Fruit fly (Drosophila melanogaster) whole organism, embryonic: Measurements from ENCODE around the gene Mkp3.

Experiments used
- Atf6 ChIP-seq: fragments of 200-800 bp; sonication (Bioruptor generic); IDR thresholded peaks from 2 replicates; pipeline ENCODE4 v1.3.6; 2022; ENCODE audit warnings: missing biosample characterization, missing genetic modification characterization
- CG10209 ChIP-seq: fragments of 200-800 bp; sonication (Bioruptor generic); optimal IDR thresholded peaks from 3 replicates; lab custom pipeline; 2017; ENCODE audit warnings: missing biosample characterization, mild to moderate bottlenecking, missing genetic modification characterization, missing genetic modification reagents
- CG10321 ChIP-seq: fragments of 200-800 bp; sonication (Bioruptor generic); IDR thresholded peaks from 2 replicates; pipeline ENCODE4 v1.3.6; 2022; ENCODE audit warnings: missing biosample characterization, missing genetic modification characterization
- CG10543 ChIP-seq: fragments of 200-800 bp; sonication (Bioruptor generic); optimal IDR thresholded peaks from 3 replicates; lab custom pipeline; 2017; ENCODE audit warnings: missing biosample characterization, mild to moderate bottlenecking, missing genetic modification characterization, moderate library complexity
- CG10979 ChIP-seq: fragments of 200-800 bp; sonication (Bioruptor generic); optimal IDR thresholded peaks from 2 replicates; lab custom pipeline; 2018; ENCODE audit warnings: missing biosample characterization, mild to moderate bottlenecking, missing genetic modification characterization, moderate library complexity
- CG12659 ChIP-seq: fragments of 200-800 bp; sonication (Bioruptor generic); optimal IDR thresholded peaks from 3 replicates; lab custom pipeline; 2017; ENCODE audit warnings: mild to moderate bottlenecking, missing biosample characterization, missing genetic modification reagents, missing genetic modification characterization
- CG14014 ChIP-seq: fragments of 200-800 bp; sonication (Bioruptor generic); IDR thresholded peaks from 2 replicates; pipeline ENCODE4 v1.3.6; 2022; ENCODE audit warnings: missing biosample characterization, missing genetic modification characterization
- CG14441 ChIP-seq: fragments of 200-800 bp; sonication (Bioruptor generic); IDR thresholded peaks from 2 replicates; pipeline ENCODE4 v1.3.6; 2022; ENCODE audit warnings: missing biosample characterization, missing genetic modification characterization
- CG14710 ChIP-seq: fragments of 200-800 bp; sonication (Bioruptor generic); optimal IDR thresholded peaks from 3 replicates; lab custom pipeline; 2019; ENCODE audit warnings: missing biosample characterization, mild to moderate bottlenecking, missing genetic modification characterization, moderate library complexity
- CG14965 ChIP-seq: fragments of 200-800 bp; sonication (Bioruptor generic); optimal IDR thresholded peaks from 2 replicates; lab custom pipeline; 2016; ENCODE audit warnings: missing biosample characterization, missing genetic modification characterization, borderline replicate concordance
- CG16815 ChIP-seq: fragments of 200-800 bp; sonication (Bioruptor generic); optimal IDR thresholded peaks from 3 replicates; lab custom pipeline; 2017; ENCODE audit warnings: missing biosample characterization, mild to moderate bottlenecking, missing genetic modification characterization
- CG16863 ChIP-seq: fragments of 200-800 bp; sonication (Bioruptor generic); optimal IDR thresholded peaks from 3 replicates; lab custom pipeline; 2016; ENCODE audit warnings: missing biosample characterization, missing genetic modification characterization
- CG17328 ChIP-seq: fragments of 200-800 bp; sonication (Bioruptor generic); IDR thresholded peaks from 2 replicates; pipeline ENCODE4 v1.3.6; 2022; ENCODE audit warnings: missing biosample characterization, missing genetic modification characterization
- CG32772 ChIP-seq: fragments of 200-800 bp; sonication (Bioruptor generic); IDR thresholded peaks from 2 replicates; pipeline ENCODE4 v1.3.6; 2022; ENCODE audit warnings: missing biosample characterization, missing genetic modification characterization
- CG33557 ChIP-seq: fragments of 200-800 bp; sonication (Bioruptor generic); optimal IDR thresholded peaks from 2 replicates; lab custom pipeline; 2019; ENCODE audit warnings: missing biosample characterization, mild to moderate bottlenecking, missing genetic modification characterization, moderate library complexity
- CG3838 ChIP-seq: fragments of 200-800 bp; sonication (Bioruptor generic); optimal IDR thresholded peaks from 3 replicates; lab custom pipeline; 2016; ENCODE audit warnings: missing biosample characterization, missing genetic modification characterization
- CG42726 ChIP-seq: fragments of 200-800 bp; sonication (Bioruptor generic); IDR thresholded peaks from 2 replicates; pipeline ENCODE4 v1.3.6; 2022; ENCODE audit warnings: missing biosample characterization, missing genetic modification characterization; ENCODE audit not compliant: partially characterized antibody
- CG4854 ChIP-seq: fragments of 200-800 bp; sonication (Bioruptor generic); optimal IDR thresholded peaks from 2 replicates; lab custom pipeline; 2016; ENCODE audit warnings: missing biosample characterization, missing genetic modification characterization, inconsistent platforms
- CG6272 ChIP-seq: fragments of 200-800 bp; sonication (Bioruptor generic); IDR thresholded peaks from 2 replicates; pipeline ENCODE4 v1.3.6; 2022; ENCODE audit warnings: missing biosample characterization, missing genetic modification characterization
- CG8388 ChIP-seq: fragments of 200-800 bp; sonication (Bioruptor generic); optimal IDR thresholded peaks from 2 replicates; lab custom pipeline; 2019; ENCODE audit warnings: missing biosample characterization, mild to moderate bottlenecking, missing genetic modification characterization, moderate library complexity
- Deaf1 ChIP-seq: fragments of 200-800 bp; optimal IDR thresholded peaks from 3 replicates; lab custom pipeline; 2019; ENCODE audit warnings: missing biosample characterization, mild to moderate bottlenecking, missing genetic modification characterization, moderate library complexity
- Dp ChIP-seq: fragments of 200-800 bp; sonication (Bioruptor generic); optimal IDR thresholded peaks from 2 replicates; lab custom pipeline; 2018; ENCODE audit warnings: missing biosample characterization, mild to moderate bottlenecking, missing genetic modification characterization, moderate library complexity
- E2f2 ChIP-seq: fragments of 200-800 bp; sonication (Bioruptor generic); IDR thresholded peaks from 2 replicates; pipeline ENCODE4 v1.3.6; 2022; ENCODE audit warnings: missing biosample characterization, missing genetic modification characterization
- Elba2 ChIP-seq: fragments of 200-800 bp; sonication (Bioruptor generic); optimal IDR thresholded peaks from 3 replicates; lab custom pipeline; 2016; ENCODE audit warnings: missing biosample characterization, missing genetic modification characterization
- Ets65A ChIP-seq: fragments of 200-800 bp; sonication (Bioruptor generic); peaks from one replicate; lab custom pipeline; 2016; ENCODE audit warnings: missing biosample characterization, missing genetic modification characterization
- Hsf ChIP-seq: fragments of 200-800 bp; sonication (Bioruptor generic); optimal IDR thresholded peaks from 3 replicates; lab custom pipeline; 2016; ENCODE audit warnings: missing biosample characterization, missing genetic modification characterization
- Max ChIP-seq: fragments of 200-800 bp; sonication (Bioruptor generic); optimal IDR thresholded peaks from 2 replicates; lab custom pipeline; 2016; ENCODE audit warnings: missing biosample characterization, mild to moderate bottlenecking, missing genetic modification characterization
- Meics ChIP-seq: fragments of 200-800 bp; sonication (Bioruptor generic); optimal IDR thresholded peaks from 2 replicates; lab custom pipeline; 2017; ENCODE audit warnings: missing biosample characterization, mild to moderate bottlenecking, missing genetic modification characterization
- Mes4 ChIP-seq: fragments of 200-800 bp; sonication (Bioruptor generic); optimal IDR thresholded peaks from 2 replicates; lab custom pipeline; 2016; ENCODE audit warnings: missing biosample characterization, missing genetic modification characterization
- NC2β ChIP-seq: fragments of 200-800 bp; sonication (Bioruptor generic); optimal IDR thresholded peaks from 2 replicates; lab custom pipeline; 2016; ENCODE audit warnings: missing biosample characterization, missing genetic modification characterization
- NFAT ChIP-seq: fragments of 200-800 bp; sonication (Bioruptor generic); IDR thresholded peaks from 2 replicates; pipeline ENCODE4 v1.3.6; 2022; ENCODE audit warnings: missing biosample characterization, missing genetic modification characterization
- PHDP ChIP-seq: fragments of 200-800 bp; sonication (Bioruptor generic); optimal IDR thresholded peaks from 3 replicates; lab custom pipeline; 2018; ENCODE audit warnings: missing biosample characterization, mild to moderate bottlenecking, missing genetic modification characterization, moderate library complexity
- Sox100B ChIP-seq: fragments of 200-800 bp; sonication (Bioruptor generic); optimal IDR thresholded peaks from 3 replicates; lab custom pipeline; 2018; ENCODE audit warnings: missing biosample characterization, mild to moderate bottlenecking, missing genetic modification characterization
- Ssrp ChIP-seq: fragments of 200-800 bp; sonication (Bioruptor generic); optimal IDR thresholded peaks from 2 replicates; lab custom pipeline; 2018; ENCODE audit warnings: missing biosample characterization, mild to moderate bottlenecking, missing genetic modification characterization, moderate library complexity
- Vsx1 ChIP-seq: fragments of 200-800 bp; sonication (Bioruptor generic); optimal IDR thresholded peaks from 2 replicates; lab custom pipeline; 2017; ENCODE audit warnings: missing biosample characterization, mild to moderate bottlenecking, missing genetic modification characterization, missing genetic modification reagents
- Xbp1 ChIP-seq: fragments of 200-800 bp; sonication (Bioruptor generic); optimal IDR thresholded peaks from 3 replicates; lab custom pipeline; 2016; ENCODE audit warnings: missing biosample characterization, mild to moderate bottlenecking, missing genetic modification characterization
- ato ChIP-seq: fragments of 200-800 bp; sonication (Bioruptor generic); IDR thresholded peaks from 2 replicates; pipeline ENCODE4 v1.3.6; 2022; ENCODE audit warnings: missing biosample characterization, missing genetic modification characterization; ENCODE audit not compliant: partially characterized antibody
- bowl ChIP-seq: fragments of 200-800 bp; sonication (Bioruptor generic); IDR thresholded peaks from 2 replicates; pipeline ENCODE4 v1.3.6; 2022; ENCODE audit warnings: missing biosample characterization, missing genetic modification characterization
- chinmo ChIP-seq: fragments of 200-800 bp; sonication (Bioruptor generic); IDR thresholded peaks from 4 replicates; pipeline ENCODE4 v1.3.6; 2022; ENCODE audit warnings: missing biosample characterization, missing genetic modification characterization; ENCODE audit not compliant: partially characterized antibody
- dati ChIP-seq: fragments of 200-800 bp; sonication (Bioruptor generic); IDR thresholded peaks from 2 replicates; pipeline ENCODE4 v1.3.6; 2022; ENCODE audit warnings: missing biosample characterization, missing genetic modification characterization
- ems ChIP-seq: fragments of 200-800 bp; sonication (Bioruptor generic); optimal IDR thresholded peaks from 3 replicates; lab custom pipeline; 2016; ENCODE audit warnings: missing biosample characterization, missing genetic modification characterization
- gro ChIP-seq: fragments of 200-800 bp; sonication (Bioruptor generic); optimal IDR thresholded peaks from 2 replicates; lab custom pipeline; 2016; ENCODE audit warnings: missing biosample characterization, missing genetic modification characterization
- gsb ChIP-seq: fragments of 200-800 bp; sonication (Bioruptor generic); IDR thresholded peaks from 2 replicates; pipeline ENCODE4 v1.3.6; 2022; ENCODE audit warnings: missing biosample characterization, missing genetic modification characterization
- ken ChIP-seq: fragments of 200-800 bp; sonication (Bioruptor generic); IDR thresholded peaks from 3 replicates; pipeline ENCODE4 v1.3.6; 2022; ENCODE audit warnings: missing biosample characterization, missing genetic modification characterization
- pb ChIP-seq: fragments of 200-800 bp; sonication (Bioruptor generic); optimal IDR thresholded peaks from 3 replicates; lab custom pipeline; 2016; ENCODE audit warnings: missing biosample characterization, missing genetic modification characterization
- repo ChIP-seq: fragments of 200-800 bp; sonication (Bioruptor generic); optimal IDR thresholded peaks from 2 replicates; lab custom pipeline; 2016; ENCODE audit warnings: missing biosample characterization, missing genetic modification characterization
- tll ChIP-seq, 2 experiments: fragments of 200-800 bp in 1 of 2; fragments of >200 bp in 1 of 2; sonication (Bioruptor generic) in 1 of 2; optimal IDR thresholded peaks; 2 replicates each; lab custom pipeline; 2017 to 2019; ENCODE audit warnings: missing biosample characterization in 2 of 2, missing genetic modification characterization in 2 of 2, mild to moderate bottlenecking in 1 of 2, moderate library complexity in 1 of 2
- unc-4 ChIP-seq: fragments of 200-800 bp; sonication (Bioruptor generic); IDR thresholded peaks from 2 replicates; pipeline ENCODE4 v1.3.6; 2022; ENCODE audit warnings: missing biosample characterization, missing genetic modification characterization; ENCODE audit not compliant: partially characterized antibody
- zfh2 ChIP-seq: fragments of 200-800 bp; sonication (Bioruptor generic); optimal IDR thresholded peaks from 2 replicates; lab custom pipeline; 2016; ENCODE audit warnings: missing biosample characterization, missing genetic modification characterization

Gene Mkp3

dm6 chr3L:19079798-19080691, 6.2 kb downstream of the Mkp3 start (continued):
- TF ChIP-seq CG14014 (no peak), CG42726 (GFP tag; lab: Robert Waterston, UW) (no peak), NFAT (GFP tag; lab: Robert Waterston, UW) (no peak), CG12659 (peak; percentile 44), CG16815 (GFP tag; lab: Kevin White, UChicago) (peak; percentile 21), Meics (peak; percentile 58), bowl (no peak), CG6272 (GFP tag; lab: Robert Waterston, UW) (no peak), Max (no peak), Hsf (peak; percentile 42), tll (GFP tag; optimal IDR thresholded peaks at IDR 0.05; lab: Kevin White, UChicago) (no peak), CG10321 (peak; percentile 47; the same call in 1 of the 2 replicates), Elba2 (GFP tag; lab: Kevin White, UChicago) (no peak), Sox100B (GFP tag; lab: Kevin White, UChicago) (peak; percentile 63), Dp (GFP tag; lab: Kevin White, UChicago) (no peak), CG14441 (GFP tag; lab: Robert Waterston, UW) (no peak), repo (GFP tag; lab: Kevin White, UChicago) (no peak), CG10209 (GFP tag; lab: Kevin White, UChicago) (peak; percentile 15), gsb (no peak), CG16863 (GFP tag; lab: Kevin White, UChicago) (peak; percentile 7), unc-4 (no peak), PHDP (tag; lab: Kevin White, UChicago) (peak; percentile 17), gro (GFP tag; lab: Kevin White, UChicago) (no peak), CG32772 (no peak), zfh2 (GFP tag; lab: Kevin White, UChicago) (peak; percentile 14), Xbp1 (GFP tag; lab: Kevin White, UChicago) (peak; percentile 30), Mes4 (GFP tag; lab: Kevin White, UChicago) (no peak), Deaf1 (tag; lab: Kevin White, UChicago) (no peak), E2f2 (0 out of 2 replicates have a peak, but pooled peaks have one; percentile 9), ato (GFP tag; lab: Robert Waterston, UW) (no peak), CG33557 (GFP tag; lab: Kevin White, UChicago) (no peak), CG17328 (GFP tag; lab: Robert Waterston, UW) (no peak), NC2β (no peak), CG8388 (GFP tag; lab: Kevin White, UChicago) (no peak), CG14965 (GFP tag; lab: Kevin White, UChicago) (no peak), pb (GFP tag; lab: Kevin White, UChicago) (peak; percentile 33), Atf6 (GFP tag; lab: Robert Waterston, UW) (no peak), ems (no peak), chinmo (GFP tag; lab: Robert Waterston, UW) (no peak), CG14710 (tag; lab: Kevin White, UChicago) (no peak), Ssrp (tag; lab: Kevin White, UChicago) (peak; percentile 36), CG4854 (no peak), dati (GFP tag; lab: Robert Waterston, UW) (no peak), ken (GFP tag; lab: Robert Waterston, UW) (no peak), CG10543 (GFP tag; lab: Kevin White, UChicago) (no peak), Ets65A (peak; percentile 56), CG3838 (GFP tag; lab: Kevin White, UChicago) (no peak), Vsx1 (GFP tag; lab: Kevin White, UChicago) (no peak), CG10979 (tag; lab: Kevin White, UChicago) (peak; percentile 12)
